Fruit fly (Drosophila melanogaster) whole organism, embryonic: ENCODE data around the gene BBIP1.

Source experiments
- CG10147 ChIP-seq: fragments of 200-800 bp; sonication (Bioruptor generic); optimal IDR thresholded peaks from 2 replicates; lab custom pipeline; 2019; ENCODE audit warnings: missing biosample characterization, mild to moderate bottlenecking, missing genetic modification characterization, moderate library complexity
- CG1024 ChIP-seq: fragments of 200-800 bp; sonication (Bioruptor generic); IDR thresholded peaks from 2 replicates; pipeline ENCODE4 v1.3.6; 2022; ENCODE audit warnings: missing biosample characterization, missing genetic modification characterization
- CG10366 ChIP-seq: fragments of 200-800 bp; sonication (Bioruptor generic); IDR thresholded peaks from 2 replicates; pipeline ENCODE4 v1.3.6; 2022; ENCODE audit warnings: missing biosample characterization, missing genetic modification characterization
- CG14860 ChIP-seq: fragments of 200-800 bp; sonication (Bioruptor generic); IDR thresholded peaks from 3 replicates; pipeline ENCODE4 v1.3.6; 2022; ENCODE audit warnings: missing biosample characterization, missing genetic modification characterization; ENCODE audit not compliant: partially characterized antibody
- CG14965 ChIP-seq: fragments of 200-800 bp; sonication (Bioruptor generic); optimal IDR thresholded peaks from 2 replicates; lab custom pipeline; 2016; ENCODE audit warnings: missing biosample characterization, missing genetic modification characterization, borderline replicate concordance
- CG15479 ChIP-seq: fragments of 200-800 bp; sonication (Bioruptor generic); optimal IDR thresholded peaks from 3 replicates; lab custom pipeline; 2019; ENCODE audit warnings: missing biosample characterization, mild to moderate bottlenecking, missing genetic modification characterization, moderate library complexity
- CG18011 ChIP-seq: fragments of 200-800 bp; sonication (Bioruptor generic); optimal IDR thresholded peaks from 2 replicates; lab custom pipeline; 2017; ENCODE audit warnings: missing biosample characterization, missing genetic modification characterization, mild to moderate bottlenecking, moderate library complexity, missing genotype
- CG2202 ChIP-seq: fragments of 200-800 bp; sonication (Bioruptor generic); optimal IDR thresholded peaks from 2 replicates; lab custom pipeline; 2018; ENCODE audit warnings: missing biosample characterization, mild to moderate bottlenecking, missing genetic modification characterization
- CG2712 ChIP-seq: fragments of 200-800 bp; optimal IDR thresholded peaks from 3 replicates; lab custom pipeline; 2019; ENCODE audit warnings: missing biosample characterization, mild to moderate bottlenecking, missing genetic modification characterization, moderate library complexity
- CG2889 ChIP-seq: fragments of 200-800 bp; sonication (Bioruptor generic); IDR thresholded peaks from 3 replicates; pipeline ENCODE4 v1.3.6; 2022; ENCODE audit warnings: missing biosample characterization, missing genetic modification characterization
- CG3065 ChIP-seq: fragments of 200-800 bp; sonication (Bioruptor generic); optimal IDR thresholded peaks from 2 replicates; lab custom pipeline; 2016; ENCODE audit warnings: missing biosample characterization, missing genetic modification characterization
- CG31224 ChIP-seq: fragments of 200-800 bp; sonication (Bioruptor generic); IDR thresholded peaks from 2 replicates; pipeline ENCODE4 v1.3.6; 2022; ENCODE audit warnings: missing biosample characterization, missing genetic modification characterization
- CG3281 ChIP-seq: fragments of 200-800 bp; sonication (Bioruptor generic); optimal IDR thresholded peaks from 3 replicates; lab custom pipeline; 2017; ENCODE audit warnings: missing biosample characterization, mild to moderate bottlenecking, missing genetic modification characterization
- CG34376 ChIP-seq: fragments of 200-800 bp; sonication (Bioruptor generic); optimal IDR thresholded peaks from 2 replicates; lab custom pipeline; 2018; ENCODE audit warnings: missing biosample characterization, mild to moderate bottlenecking, missing genetic modification characterization
- CG34422 ChIP-seq: fragments of 200-800 bp; sonication (Bioruptor generic); IDR thresholded peaks from 3 replicates; pipeline ENCODE4 v1.3.6; 2022; ENCODE audit warnings: missing biosample characterization, missing genetic modification characterization
- CG4404 ChIP-seq: fragments of 200-800 bp; sonication (Bioruptor generic); IDR thresholded peaks from 2 replicates; pipeline ENCODE4 v1.3.6; 2022; ENCODE audit warnings: missing biosample characterization, missing genetic modification characterization
- CG4617 ChIP-seq: fragments of 200-800 bp; sonication (Bioruptor generic); optimal IDR thresholded peaks from 3 replicates; lab custom pipeline; 2016; ENCODE audit warnings: missing biosample characterization, missing genetic modification characterization, borderline replicate concordance
- CG4854 ChIP-seq: fragments of 200-800 bp; sonication (Bioruptor generic); optimal IDR thresholded peaks from 2 replicates; lab custom pipeline; 2016; ENCODE audit warnings: missing biosample characterization, missing genetic modification characterization, inconsistent platforms
- CG8478 ChIP-seq: fragments of >200 bp; optimal IDR thresholded peaks from 2 replicates; lab custom pipeline; 2018
- CG9817 ChIP-seq: fragments of 200-800 bp; sonication (Bioruptor generic); optimal IDR thresholded peaks from 2 replicates; lab custom pipeline; 2018; ENCODE audit warnings: missing biosample characterization, mild to moderate bottlenecking, missing genetic modification characterization, moderate library complexity
- CoRest ChIP-seq: fragments of 200-800 bp; sonication (Bioruptor generic); optimal IDR thresholded peaks from 3 replicates; lab custom pipeline; 2018; ENCODE audit warnings: missing biosample characterization, mild to moderate bottlenecking, missing genetic modification characterization, moderate library complexity
- D ChIP-seq, 2 experiments: fragments of 200-800 bp in 1 of 2; fragments of >200 bp in 1 of 2; sonication (Bioruptor generic) in 1 of 2; optimal IDR thresholded peaks; 2 replicates in 1 of 2; 3 replicates in 1 of 2; lab custom pipeline; 2017; ENCODE audit warnings: mild to moderate bottlenecking in 1 of 2, missing biosample characterization in 1 of 2, missing genetic modification characterization in 1 of 2, missing genetic modification reagents in 1 of 2
- Dip3 ChIP-seq: fragments of 200-800 bp; sonication (Bioruptor generic); optimal IDR thresholded peaks from 3 replicates; lab custom pipeline; 2016; ENCODE audit warnings: missing biosample characterization, missing genetic modification characterization
- Ets97D ChIP-seq: fragments of 200-800 bp; sonication (Bioruptor generic); optimal IDR thresholded peaks from 3 replicates; lab custom pipeline; 2016; ENCODE audit warnings: missing biosample characterization, missing genetic modification characterization
- Lim3 ChIP-seq: fragments of 200-800 bp; sonication (Bioruptor generic); IDR thresholded peaks from 2 replicates; pipeline ENCODE4 v1.3.6; 2022; ENCODE audit warnings: missing biosample characterization, missing genetic modification characterization
- Myb ChIP-seq: fragments of 200-800 bp; sonication (Bioruptor generic); optimal IDR thresholded peaks from 2 replicates; lab custom pipeline; 2016; ENCODE audit warnings: missing biosample characterization, missing genetic modification characterization
- Opbp ChIP-seq: fragments of 200-800 bp; sonication (Bioruptor generic); IDR thresholded peaks from 3 replicates; pipeline ENCODE4 v1.3.6; 2022; ENCODE audit warnings: missing biosample characterization, missing genetic modification characterization; ENCODE audit not compliant: partially characterized antibody
- Rx ChIP-seq: fragments of 200-800 bp; sonication (Bioruptor generic); IDR thresholded peaks from 2 replicates; pipeline ENCODE4 v1.3.6; 2022; ENCODE audit warnings: missing biosample characterization, missing genetic modification characterization
- Sox102F ChIP-seq: fragments of 200-800 bp; sonication (Bioruptor generic); optimal IDR thresholded peaks from 2 replicates; lab custom pipeline; 2018; ENCODE audit warnings: missing biosample characterization, mild to moderate bottlenecking, missing genetic modification characterization, moderate library complexity
- TFAM ChIP-seq: fragments of 200-800 bp; sonication (Bioruptor generic); optimal IDR thresholded peaks from 2 replicates; lab custom pipeline; 2017; ENCODE audit warnings: missing biosample characterization, missing genetic modification characterization, inconsistent platforms
- aop ChIP-seq: fragments of 200-800 bp; sonication (Bioruptor generic); IDR thresholded peaks from 2 replicates; pipeline ENCODE4 v1.3.6; 2022; ENCODE audit warnings: missing biosample characterization, missing genetic modification characterization
- bsh ChIP-seq, 2 experiments: fragments of 200-800 bp; sonication (Bioruptor generic); optimal IDR thresholded peaks; 2 replicates each; lab custom pipeline; 2017 to 2018; ENCODE audit warnings: mild to moderate bottlenecking in 2 of 2, missing biosample characterization in 2 of 2, missing genetic modification characterization in 2 of 2, moderate library complexity in 1 of 2
- dimm ChIP-seq: fragments of 200-800 bp; sonication (Bioruptor generic); IDR thresholded peaks from 2 replicates; pipeline ENCODE4 v1.3.6; 2022; ENCODE audit warnings: missing biosample characterization, missing genetic modification characterization
- dm ChIP-seq: fragments of 200-800 bp; sonication (Bioruptor generic); optimal IDR thresholded peaks from 3 replicates; lab custom pipeline; 2016; ENCODE audit warnings: missing biosample characterization, missing genetic modification characterization
- exex ChIP-seq: fragments of 200-800 bp; sonication (Bioruptor generic); optimal IDR thresholded peaks from 4 replicates; lab custom pipeline; 2018; ENCODE audit warnings: missing biosample characterization, mild to moderate bottlenecking, missing genetic modification characterization, moderate library complexity
- hbn ChIP-seq: fragments of 200-800 bp; sonication (Bioruptor generic); IDR thresholded peaks from 2 replicates; pipeline ENCODE4 v1.3.6; 2022; ENCODE audit warnings: missing biosample characterization, missing genetic modification characterization; ENCODE audit not compliant: partially characterized antibody
- her ChIP-seq: fragments of 200-800 bp; sonication (Bioruptor generic); optimal IDR thresholded peaks from 2 replicates; lab custom pipeline; 2016; ENCODE audit warnings: missing biosample characterization, missing genetic modification characterization
- hth ChIP-seq: fragments of >200 bp; optimal IDR thresholded peaks from 2 replicates; lab custom pipeline; 2017; ENCODE audit warnings: inconsistent platforms
- kay ChIP-seq: fragments of 200-800 bp; sonication (Bioruptor generic); optimal IDR thresholded peaks from 2 replicates; lab custom pipeline; 2016; ENCODE audit warnings: missing biosample characterization, missing genetic modification characterization
- klu ChIP-seq: fragments of 200-800 bp; sonication (Bioruptor generic); IDR thresholded peaks from 2 replicates; pipeline ENCODE4 v1.3.6; 2022; ENCODE audit warnings: missing biosample characterization, missing genetic modification characterization
- kni ChIP-seq: fragments of 200-800 bp; sonication (Bioruptor generic); optimal IDR thresholded peaks from 3 replicates; lab custom pipeline; 2017; ENCODE audit warnings: mild to moderate bottlenecking, missing biosample characterization, missing genetic modification reagents, missing genetic modification characterization
- luna ChIP-seq: fragments of 200-800 bp; sonication (Bioruptor generic); optimal IDR thresholded peaks from 2 replicates; lab custom pipeline; 2016; ENCODE audit warnings: missing biosample characterization, missing genetic modification characterization
- nerfin-2 ChIP-seq: fragments of 200-800 bp; sonication (Bioruptor generic); IDR thresholded peaks from 2 replicates; pipeline ENCODE4 v1.3.6; 2022; ENCODE audit warnings: missing biosample characterization, missing genetic modification characterization; ENCODE audit not compliant: partially characterized antibody
- pan ChIP-seq, 4 experiments: fragments of >200 bp in 3 of 4; fragments of 200-800 bp in 1 of 4; sonication (Bioruptor generic) in 1 of 4; optimal IDR thresholded peaks in 3 of 4; IDR thresholded peaks in 1 of 4; 2 replicates each; pipeline versions ENCODE4 v1.3.6 to Lab custom; 2017 to 2022; ENCODE audit warnings: missing biosample characterization in 2 of 4, missing genetic modification characterization in 2 of 4, mixed read lengths in 1 of 4
- pzg ChIP-seq: fragments of 200-800 bp; sonication (Bioruptor generic); optimal IDR thresholded peaks from 3 replicates; lab custom pipeline; 2018; ENCODE audit warnings: missing biosample characterization, mild to moderate bottlenecking, missing genetic modification characterization, moderate library complexity
- sens-2 ChIP-seq: fragments of 200-800 bp; sonication (Bioruptor generic); IDR thresholded peaks from 2 replicates; pipeline ENCODE4 v1.3.6; 2022; ENCODE audit warnings: missing biosample characterization, missing genetic modification characterization
- stc ChIP-seq: fragments of 200-800 bp; sonication (Bioruptor generic); IDR thresholded peaks from 2 replicates; pipeline ENCODE4 v1.3.6; 2022; ENCODE audit warnings: missing biosample characterization, missing genetic modification characterization
- tap ChIP-seq: fragments of 200-800 bp; optimal IDR thresholded peaks from 3 replicates; lab custom pipeline; 2019; ENCODE audit warnings: missing biosample characterization, mild to moderate bottlenecking, missing genetic modification characterization, moderate library complexity
- tll ChIP-seq, 2 experiments: fragments of 200-800 bp in 1 of 2; fragments of >200 bp in 1 of 2; sonication (Bioruptor generic) in 1 of 2; optimal IDR thresholded peaks; 2 replicates each; lab custom pipeline; 2017 to 2019; ENCODE audit warnings: missing biosample characterization in 2 of 2, missing genetic modification characterization in 2 of 2, mild to moderate bottlenecking in 1 of 2, moderate library complexity in 1 of 2
- ttk ChIP-seq: fragments of 200-800 bp; sonication (Bioruptor generic); IDR thresholded peaks from 2 replicates; pipeline ENCODE4 v2.1.2; 2022; ENCODE audit warnings: missing biosample characterization, missing genetic modification characterization
- tx ChIP-seq: fragments of 200-800 bp; sonication (Bioruptor generic); optimal IDR thresholded peaks from 2 replicates; lab custom pipeline; 2016; ENCODE audit warnings: missing biosample characterization, missing genetic modification characterization

BBIP1 gene

dm6 chr3R:9419300-9419652, 15.1 kb downstream of the BBIP1 start (continued):
- no peak for TF ChIP-seq CG2889 (GFP tag; lab: Robert Waterston, UW)
- no peak for TF ChIP-seq CG2712 (tag; lab: Kevin White, UChicago)
- no peak for TF ChIP-seq CG2202 (tag; lab: Kevin White, UChicago)
- no peak for TF ChIP-seq CG14965 (GFP tag; lab: Kevin White, UChicago)
- no peak for TF ChIP-seq CG18011 (GFP tag; lab: Kevin White, UChicago)
- TF ChIP-seq hth (lab: Kevin White, UChicago): no peak
- peak in 1 of 2 experiments; percentile 26 for TF ChIP-seq bsh (GFP tag; optimal IDR thresholded peaks at IDR 0.05; lab: Kevin White, UChicago)
- TF ChIP-seq D (optimal IDR thresholded peaks at IDR 0.05; lab: Kevin White, UChicago): no peak
- TF ChIP-seq D (GFP tag; optimal IDR thresholded peaks at IDR 0.05; lab: Kevin White, UChicago): no peak
- TF ChIP-seq CG3281 (GFP tag; lab: Kevin White, UChicago): no peak
- no peak for TF ChIP-seq Ets97D (GFP tag; lab: Kevin White, UChicago)
- TF ChIP-seq kay (GFP tag; lab: Kevin White, UChicago): no peak
- TF ChIP-seq nerfin-2: no peak
- no peak for TF ChIP-seq klu
- TF ChIP-seq pan (optimal IDR thresholded peaks at IDR 0.05; lab: Kevin White, UChicago): no peak
- no peak for TF ChIP-seq pan (GFP tag; optimal IDR thresholded peaks at IDR 0.05 in 1 of 2, IDR thresholded peaks at IDR 0.05 in 1 of 2)
- TF ChIP-seq TFAM (GFP tag; lab: Kevin White, UChicago): no peak
- no peak for TF ChIP-seq CG15479
- TF ChIP-seq Lim3 (GFP tag; lab: Robert Waterston, UW): no peak
- TF ChIP-seq CG3065: no peak
- TF ChIP-seq tap (tag; lab: Kevin White, UChicago): no peak
- TF ChIP-seq dimm (GFP tag; lab: Robert Waterston, UW): no peak
- TF ChIP-seq Sox102F (GFP tag; lab: Kevin White, UChicago): no peak
- no peak for TF ChIP-seq ttk (GFP tag; lab: Robert Waterston, UW)
- TF ChIP-seq CG8478 (lab: Kevin White, UChicago): no peak
- TF ChIP-seq luna (GFP tag; lab: Kevin White, UChicago): no peak
- no peak for TF ChIP-seq Opbp (GFP tag; lab: Robert Waterston, UW)
- TF ChIP-seq hbn (GFP tag; lab: Robert Waterston, UW): no peak
- TF ChIP-seq CG10366: no peak
- no peak for TF ChIP-seq CG31224 (GFP tag; lab: Robert Waterston, UW)
- TF ChIP-seq kni (GFP tag; lab: Kevin White, UChicago): no peak
- TF ChIP-seq stc (GFP tag; lab: Robert Waterston, UW): no peak
- TF ChIP-seq her (GFP tag; lab: Kevin White, UChicago): peak; percentile 61
- no peak for TF ChIP-seq tx (GFP tag; lab: Kevin White, UChicago)
- no peak for TF ChIP-seq Dip3 (GFP tag; lab: Kevin White, UChicago)
- TF ChIP-seq sens-2 (GFP tag; lab: Robert Waterston, UW): no peak
- TF ChIP-seq Rx: no peak
- no peak for TF ChIP-seq CG4404 (GFP tag; lab: Robert Waterston, UW)
- no peak for TF ChIP-seq CG4617 (GFP tag; lab: Kevin White, UChicago)
- no peak for TF ChIP-seq pzg
- TF ChIP-seq Myb (GFP tag; lab: Kevin White, UChicago): no peak
- TF ChIP-seq CG1024 (GFP tag; lab: Robert Waterston, UW): no peak
- no peak for TF ChIP-seq tll (GFP tag; optimal IDR thresholded peaks at IDR 0.05; lab: Kevin White, UChicago)
- no peak for TF ChIP-seq CG10147
- TF ChIP-seq CG34376 (GFP tag; lab: Kevin White, UChicago): peak; percentile 72
- no peak for TF ChIP-seq aop (GFP tag; lab: Robert Waterston, UW)
- TF ChIP-seq exex (tag; lab: Kevin White, UChicago): no peak
- TF ChIP-seq CG14860 (GFP tag; lab: Robert Waterston, UW): no peak
- no peak for TF ChIP-seq CG4854 (GFP tag; lab: Kevin White, UChicago)
- no peak for TF ChIP-seq CG34422
- TF ChIP-seq dm (GFP tag; lab: Kevin White, UChicago): no peak
- no peak for TF ChIP-seq CG9817 (tag; lab: Kevin White, UChicago)
- no peak for TF ChIP-seq CoRest (tag; lab: Kevin White, UChicago)
